Fruit fly (Drosophila melanogaster): ENCODE measurements around the gene CG12104.

CG12104 gene

DNA sequence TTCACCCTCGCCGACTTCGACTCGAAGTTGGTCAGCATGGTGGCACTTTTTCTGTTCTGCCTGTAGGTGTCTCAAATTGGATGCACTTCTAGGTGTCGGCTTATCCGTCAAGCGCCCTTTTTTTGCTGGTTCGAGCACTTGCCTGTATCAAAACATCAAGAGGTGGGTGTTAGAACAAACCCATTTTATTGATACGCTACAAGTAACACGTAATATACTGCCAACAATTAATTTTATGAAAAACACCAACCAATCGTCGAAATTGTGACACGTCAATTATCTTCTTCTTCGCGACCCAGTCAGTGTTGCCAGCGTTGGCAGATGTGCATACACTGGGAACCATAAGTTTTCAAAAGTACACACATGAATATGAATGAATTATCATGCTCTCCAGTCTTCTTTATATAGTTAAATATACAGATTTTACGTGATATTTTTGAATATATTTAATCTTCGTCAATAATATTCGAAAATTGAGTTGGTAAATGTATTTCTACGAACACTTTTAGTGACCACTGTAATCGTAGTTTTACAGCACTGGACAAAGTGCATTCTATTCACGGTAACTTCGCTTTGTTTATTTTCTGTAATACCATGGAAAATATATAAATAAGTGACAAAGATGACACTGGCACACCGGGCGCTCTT lies 42.6 kb upstream of the CG12104 start, which contains the start of the genes alphaCOP and CG13919 (continued):
- TF ChIP-seq grn (GFP tag; optimal IDR thresholded peaks at IDR 0.05) = peak; percentile 85
- peak; percentile 93 for TF ChIP-seq Dip3 (GFP tag; optimal IDR thresholded peaks at IDR 0.05)
- peak; percentile 96 for TF ChIP-seq Dek (tag; optimal IDR thresholded peaks at IDR 0.05)
- peak; percentile 60 for TF ChIP-seq p53 (GFP tag; optimal IDR thresholded peaks at IDR 0.05)
- TF ChIP-seq B-H2 (GFP tag; optimal IDR thresholded peaks at IDR 0.05) = peak; percentile 94
- peak; percentile 95 for TF ChIP-seq ase (GFP tag; IDR thresholded peaks at IDR 0.05)
- peak; percentile 83 for TF ChIP-seq jigr1 (GFP tag; IDR thresholded peaks at IDR 0.05)
- peak; percentile 94 for TF ChIP-seq CG13123 (GFP tag; optimal IDR thresholded peaks at IDR 0.05)
- peak; percentile 65 for TF ChIP-seq danr (GFP tag; IDR thresholded peaks at IDR 0.05)
- TF ChIP-seq CG1603 (tag; optimal IDR thresholded peaks at IDR 0.05) = peak; percentile 86
- TF ChIP-seq CG18476 (GFP tag; optimal IDR thresholded peaks at IDR 0.05) = peak; percentile 95
- peak; percentile 91 for TF ChIP-seq Spps (tag; optimal IDR thresholded peaks at IDR 0.05)
- TF ChIP-seq Ada2b (GFP tag; IDR thresholded peaks at IDR 0.05) = peak; percentile 89
- TF ChIP-seq YL-1 (GFP tag; optimal IDR thresholded peaks at IDR 0.05) = peak; percentile 98
- TF ChIP-seq CG32532 (GFP tag; IDR thresholded peaks at IDR 0.05) = peak; percentile 97
- TF ChIP-seq wor (GFP tag; IDR thresholded peaks at IDR 0.05) = peak; percentile 96
- peak; percentile 98 for TF ChIP-seq nmo (GFP tag; optimal IDR thresholded peaks at IDR 0.05)
- peak; percentile 94 for TF ChIP-seq bowl (GFP tag; IDR thresholded peaks at IDR 0.05)
- TF ChIP-seq Lim3 (GFP tag; IDR thresholded peaks at IDR 0.05) = peak; percentile 92
- TF ChIP-seq CG12391 (tag; optimal IDR thresholded peaks at IDR 0.05) = peak; percentile 98
- peak; percentile 85 for TF ChIP-seq gt (GFP tag; IDR thresholded peaks at IDR 0.05)
- peak; percentile 69 for TF ChIP-seq sima (GFP tag; optimal IDR thresholded peaks at IDR 0.05)
- peak; percentile 96 for TF ChIP-seq CG10209 (GFP tag; optimal IDR thresholded peaks at IDR 0.05)
- TF ChIP-seq CG31224 (GFP tag; IDR thresholded peaks at IDR 0.05) = peak; percentile 94
- peak; percentile 75 for TF ChIP-seq CG6813 (GFP tag; optimal IDR thresholded peaks at IDR 0.05)
- peak; percentile 65 for TF ChIP-seq en (GFP tag; optimal IDR thresholded peaks at IDR 0.05)
- TF ChIP-seq gfzf (GFP tag; optimal IDR thresholded peaks at IDR 0.05) = peak; percentile 24
- peak; percentile 90 for TF ChIP-seq run (tag; optimal IDR thresholded peaks at IDR 0.05)
- TF ChIP-seq rib (GFP tag; IDR thresholded peaks at IDR 0.05) = peak; percentile 97
- TF ChIP-seq Deaf1 (tag; optimal IDR thresholded peaks at IDR 0.05) = peak; percentile 77
- TF ChIP-seq Camta (GFP tag; optimal IDR thresholded peaks at IDR 0.05) = peak; percentile 93
- peak; percentile 66 for TF ChIP-seq Myb (GFP tag; optimal IDR thresholded peaks at IDR 0.05)
- TF ChIP-seq zf30C (GFP tag; optimal IDR thresholded peaks at IDR 0.05) = no peak
- TF ChIP-seq Ravus (GFP tag; IDR thresholded peaks at IDR 0.05) = peak; percentile 77
- peak; percentile 92 for TF ChIP-seq nom (GFP tag; optimal IDR thresholded peaks at IDR 0.05)
- peak; percentile 96 for TF ChIP-seq CG4424 (GFP tag; optimal IDR thresholded peaks at IDR 0.05)
- TF ChIP-seq salm (tag; optimal IDR thresholded peaks at IDR 0.05) = peak; percentile 92
- peak; percentile 89 for TF ChIP-seq CG31388 (GFP tag; optimal IDR thresholded peaks at IDR 0.05)
- peak; percentile 83 for TF ChIP-seq CG6175 (GFP tag; IDR thresholded peaks at IDR 0.05)
- peak; percentile 79 for TF ChIP-seq CG10959 (GFP tag; IDR thresholded peaks at IDR 0.05)
- peak; percentile 98 for TF ChIP-seq H2.0 (GFP tag; IDR thresholded peaks at IDR 0.05)
- TF ChIP-seq CG8281 (tag; optimal IDR thresholded peaks at IDR 0.05) = peak; percentile 82
- TF ChIP-seq tna (GFP tag; IDR thresholded peaks at IDR 0.05; ENCODE audit: partially characterized antibody) = no peak
- peak; percentile 84 for TF ChIP-seq Nf-YB (GFP tag; optimal IDR thresholded peaks at IDR 0.05)
- TF ChIP-seq CG3995 (GFP tag; optimal IDR thresholded peaks at IDR 0.05) = peak; percentile 83
- peak; percentile 98 for TF ChIP-seq CG10366 (GFP tag; IDR thresholded peaks at IDR 0.05)
- peak; percentile 96 for TF ChIP-seq CG12942 (GFP tag; optimal IDR thresholded peaks at IDR 0.05)
- peak; percentile 86 for TF ChIP-seq E2f2 (GFP tag; IDR thresholded peaks at IDR 0.05)
- TF ChIP-seq wek (GFP tag; optimal IDR thresholded peaks at IDR 0.05) = peak; percentile 70
- peak; percentile 94 for TF ChIP-seq vfl (GFP tag; optimal IDR thresholded peaks at IDR 0.05)
- peak; percentile 88 for TF ChIP-seq tup (GFP tag; optimal IDR thresholded peaks at IDR 0.05)
